Fruit fly (Drosophila melanogaster): ENCODE measurements around the gene CG7059.

CG7059 gene

DNA sequence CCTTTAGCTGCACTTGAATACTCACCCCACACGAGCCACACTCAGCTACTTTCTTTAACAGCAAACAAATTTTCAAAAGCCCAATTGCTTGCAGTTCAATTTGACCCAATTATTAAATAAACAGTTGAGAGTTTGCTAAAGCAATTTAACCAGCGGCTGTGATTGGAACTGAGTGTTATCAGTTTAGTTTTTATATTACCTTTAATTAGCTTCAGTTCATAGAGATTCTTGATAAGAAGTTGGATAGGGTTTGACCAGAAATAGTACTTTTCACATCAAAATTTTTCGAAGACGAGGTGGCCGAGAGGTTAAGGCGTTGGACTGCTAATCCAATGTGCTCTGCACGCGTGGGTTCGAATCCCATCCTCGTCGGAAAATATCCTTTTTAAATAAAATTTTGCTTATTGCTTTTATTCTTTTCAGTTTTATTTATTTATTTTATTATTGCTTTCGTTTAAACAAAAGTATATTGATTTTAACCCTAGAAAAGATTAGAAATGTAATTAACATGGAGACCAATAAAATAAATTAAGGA is 6.7 kb downstream of the CG7059 start (continued):
- TF ChIP-seq nerfin-1 (tag; optimal IDR thresholded peaks at IDR 0.05) (no peak), Myb (GFP tag; optimal IDR thresholded peaks at IDR 0.05) (no peak), CG17612 (GFP tag; IDR thresholded peaks at IDR 0.05) (no peak), tgo (GFP tag; IDR thresholded peaks at IDR 0.05) (no peak), CG17359 (tag; optimal IDR thresholded peaks at IDR 0.05) (no peak), NK7.1 (GFP tag; optimal IDR thresholded peaks at IDR 0.05) (no peak), CG10209 (GFP tag; optimal IDR thresholded peaks at IDR 0.05) (no peak), cato (GFP tag; optimal IDR thresholded peaks at IDR 0.05; ENCODE audit: borderline replicate concordance) (no peak), CkIIα-i1 (GFP tag; IDR thresholded peaks at IDR 0.05) (no peak), bsh (GFP tag; optimal IDR thresholded peaks at IDR 0.05) (no peak), CG12659 (GFP tag; optimal IDR thresholded peaks at IDR 0.05) (no peak), croc (GFP tag; conservative IDR thresholded peaks at IDR 0.05) (no peak), zfh2 (GFP tag; optimal IDR thresholded peaks at IDR 0.05) (no peak), Bgb (GFP tag; IDR thresholded peaks at IDR 0.05; ENCODE audit: partially characterized antibody) (peak; percentile 50; the same call in 1 of the 2 replicates), pzg (GFP tag; optimal IDR thresholded peaks at IDR 0.05) (no peak), bigmax (GFP tag; optimal IDR thresholded peaks at IDR 0.05) (no peak), CG8944 (GFP tag; optimal IDR thresholded peaks at IDR 0.05) (no peak), eyg (GFP tag; optimal IDR thresholded peaks at IDR 0.05) (no peak), unpg (GFP tag; optimal IDR thresholded peaks at IDR 0.05) (no peak), ewg (GFP tag; optimal IDR thresholded peaks at IDR 0.05) (no peak), grn (GFP tag; optimal IDR thresholded peaks at IDR 0.05) (peak; percentile 73), CG9215 (GFP tag; IDR thresholded peaks at IDR 0.05) (no peak), Scr (GFP tag; IDR thresholded peaks at IDR 0.05; ENCODE audit: partially characterized antibody) (peak; percentile 7; the same call in 1 of the 2 replicates), slou (GFP tag; optimal IDR thresholded peaks at IDR 0.05) (no peak), CG4854 (GFP tag; optimal IDR thresholded peaks at IDR 0.05) (no peak), cwo (GFP tag; optimal IDR thresholded peaks at IDR 0.05) (no peak), sob (GFP tag; IDR thresholded peaks at IDR 0.05) (no peak), hkb (optimal IDR thresholded peaks at IDR 0.05) (no peak), hkb (GFP tag; IDR thresholded peaks at IDR 0.05) (no peak), mirr (GFP tag; optimal IDR thresholded peaks at IDR 0.05) (no peak), Rx (GFP tag; IDR thresholded peaks at IDR 0.05) (no peak), Trl (optimal IDR thresholded peaks at IDR 0.05) (no peak), Trl (GFP tag; optimal IDR thresholded peaks at IDR 0.05) (no peak), mld (GFP tag; IDR thresholded peaks at IDR 0.05; ENCODE audit: partially characterized antibody) (0 out of 3 replicates have a peak, but pooled peaks have one; percentile 31), CG14014 (GFP tag; IDR thresholded peaks at IDR 0.05) (no peak), esg (GFP tag; conservative IDR thresholded peaks at IDR 0.05) (no peak), tna (GFP tag; IDR thresholded peaks at IDR 0.05; ENCODE audit: partially characterized antibody) (no peak), lola (GFP tag; optimal IDR thresholded peaks at IDR 0.05) (no peak), D19A (tag; optimal IDR thresholded peaks at IDR 0.05) (no peak), CG11085 (GFP tag; IDR thresholded peaks at IDR 0.05) (no peak), amos (GFP tag; IDR thresholded peaks at IDR 0.05; ENCODE audit: partially characterized antibody) (peak; percentile 78; the same call in 1 of the 2 replicates), toy (GFP tag; IDR thresholded peaks at IDR 0.05) (no peak), ap (GFP tag; IDR thresholded peaks at IDR 0.05) (no peak), CG10366 (GFP tag; IDR thresholded peaks at IDR 0.05) (no peak), Hr51 (GFP tag; optimal IDR thresholded peaks at IDR 0.05) (no peak), CG7786 (GFP tag; optimal IDR thresholded peaks at IDR 0.05) (no peak), CG7928 (GFP tag; optimal IDR thresholded peaks at IDR 0.05) (no peak), Dll (GFP tag; IDR thresholded peaks at IDR 0.05; ENCODE audit: partially characterized antibody) (no peak), pb (GFP tag; optimal IDR thresholded peaks at IDR 0.05) (no peak), CG10431 (GFP tag; optimal IDR thresholded peaks at IDR 0.05) (no peak)
